Worm (Caenorhabditis elegans) whole organism, dauer: ENCODE measurements around the gene T27F7.12.

ENCODE experiments used
- unc-62 ChIP-seq: sonication (generic microtip); optimal IDR thresholded peaks from 2 replicates; lab custom pipeline; 2017; ENCODE audit warnings: missing biosample characterization, missing genetic modification reagents, missing genetic modification characterization

Gene T27F7.12

DNA sequence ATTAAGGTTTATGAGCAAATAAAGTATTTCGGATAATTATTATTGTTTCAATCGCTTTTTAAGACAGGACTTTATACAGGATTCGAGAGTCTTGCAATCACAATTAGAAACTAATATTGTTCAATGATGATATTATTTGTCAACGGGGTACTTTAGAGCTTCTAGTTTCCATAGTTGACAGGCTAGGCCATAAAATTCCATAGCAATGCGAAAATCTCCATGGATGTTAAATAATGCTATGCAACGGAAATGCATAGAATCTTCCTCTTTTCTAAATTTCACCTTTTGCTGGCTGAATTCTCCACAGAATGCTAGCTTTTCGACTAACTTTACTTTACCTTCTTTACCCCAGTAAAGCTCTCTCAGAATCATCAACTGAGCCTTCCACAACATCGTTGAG lies 18.1 kb downstream of the T27F7.12 start, which contains the start of gene F59A6.3:
Gene F59A6.3, plus strand, starts transcription at position 301 of the 400 bp plus-strand sequence.
- no peak for TF ChIP-seq unc-62 (GFP tag; lab: Kevin White, UChicago)

DNA sequence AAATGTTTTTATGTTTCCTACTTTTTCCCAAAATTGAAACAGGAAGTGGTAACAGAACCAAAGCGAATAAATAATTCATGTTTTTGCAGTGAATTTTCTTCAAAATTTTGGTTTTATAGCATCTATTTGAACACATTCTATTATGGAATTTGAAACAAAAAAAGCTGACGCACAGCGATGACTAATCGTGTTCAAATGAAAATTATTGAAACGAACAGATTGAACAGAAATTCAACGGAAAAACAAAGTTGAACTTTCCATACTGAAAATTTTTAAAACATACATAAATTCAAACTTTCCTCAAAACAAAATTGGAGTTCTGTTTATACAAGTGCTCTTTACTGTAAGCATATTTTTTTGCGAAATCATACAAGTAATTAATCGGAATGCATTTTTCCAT lies 22.1 kb downstream of the T27F7.12 start, which contains the start of gene F59A6.12:
Gene F59A6.12, minus strand, starts transcription at position 101 of the 400 bp plus-strand sequence.
- TF ChIP-seq unc-62 (GFP tag; lab: Kevin White, UChicago): no peak

DNA sequence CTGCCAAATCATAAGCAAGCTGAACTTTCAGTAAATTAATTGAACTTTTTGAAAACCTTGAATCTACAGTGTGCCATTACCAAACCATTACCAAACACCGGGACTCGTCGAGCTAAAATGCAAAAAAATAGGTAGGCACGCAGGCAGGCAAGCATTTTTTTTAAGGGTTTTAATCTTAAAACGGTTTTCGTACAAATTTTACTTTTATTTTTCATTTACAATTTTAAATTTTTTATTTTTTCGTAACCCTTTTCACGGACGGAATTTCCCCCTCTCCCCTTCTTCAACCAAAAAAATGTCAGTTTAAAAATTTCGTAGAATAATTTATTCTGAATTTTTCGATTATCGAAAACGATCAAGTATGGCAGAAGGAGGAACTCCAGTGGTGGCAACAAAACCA lies 24.5 kb downstream of the T27F7.12 start, which contains the start of gene F59A6.2:
Gene F59A6.2, plus strand, starts transcription at position 301 of the 400 bp plus-strand sequence.
- TF ChIP-seq unc-62 (GFP tag; lab: Kevin White, UChicago): no peak

DNA sequence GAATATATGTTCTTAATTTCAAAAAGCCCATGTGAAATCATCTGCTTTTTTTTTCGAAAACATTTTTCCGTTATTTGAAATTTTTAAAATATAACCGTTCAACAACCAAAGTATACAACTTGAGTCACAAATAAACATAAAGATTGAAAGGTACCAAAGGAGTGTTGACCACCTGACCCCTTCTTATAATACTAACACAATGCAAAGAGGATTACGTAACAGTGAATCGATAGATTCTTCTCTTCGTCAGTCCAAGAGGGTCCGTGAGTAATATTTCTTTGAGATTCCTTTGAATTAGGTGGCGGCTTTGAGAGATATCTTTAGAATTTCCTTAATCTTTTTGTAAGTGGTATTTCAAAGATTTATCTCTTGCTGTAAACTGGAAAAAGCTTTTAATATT lies 26.2 kb downstream of the T27F7.12 start:
- TF ChIP-seq unc-62 (GFP tag; lab: Kevin White, UChicago): no peak

DNA sequence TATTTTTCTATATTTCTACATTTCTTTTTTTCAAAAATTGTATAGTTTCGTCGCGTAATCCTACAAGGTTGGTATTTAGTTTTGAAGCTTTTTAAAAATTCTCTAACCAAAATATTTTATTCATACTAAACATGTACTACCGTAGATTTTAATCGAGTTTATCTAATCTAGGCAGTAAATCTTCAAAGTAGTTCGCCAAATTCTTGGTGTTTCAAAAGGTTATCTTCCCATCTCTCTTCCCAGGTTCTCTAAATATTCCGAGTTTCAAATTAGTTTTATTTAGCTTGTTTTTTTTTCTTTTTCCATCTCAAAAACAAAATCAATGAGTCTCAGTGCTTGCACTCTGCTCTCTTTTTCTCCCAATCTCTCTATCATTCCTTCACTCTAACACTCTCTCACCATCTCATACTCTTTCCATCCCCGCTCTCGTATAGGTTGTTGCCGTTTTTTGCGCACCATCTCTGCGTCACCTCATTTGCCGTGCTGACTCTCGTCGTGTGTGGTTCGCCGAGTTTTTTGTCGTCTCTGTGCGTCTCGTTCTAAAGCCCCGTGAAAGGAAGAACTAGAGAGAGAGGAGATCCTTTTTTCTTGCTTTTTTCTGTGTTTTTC lies 27.2 kb downstream of the T27F7.12 start:
- no peak for TF ChIP-seq unc-62 (GFP tag; lab: Kevin White, UChicago)

DNA sequence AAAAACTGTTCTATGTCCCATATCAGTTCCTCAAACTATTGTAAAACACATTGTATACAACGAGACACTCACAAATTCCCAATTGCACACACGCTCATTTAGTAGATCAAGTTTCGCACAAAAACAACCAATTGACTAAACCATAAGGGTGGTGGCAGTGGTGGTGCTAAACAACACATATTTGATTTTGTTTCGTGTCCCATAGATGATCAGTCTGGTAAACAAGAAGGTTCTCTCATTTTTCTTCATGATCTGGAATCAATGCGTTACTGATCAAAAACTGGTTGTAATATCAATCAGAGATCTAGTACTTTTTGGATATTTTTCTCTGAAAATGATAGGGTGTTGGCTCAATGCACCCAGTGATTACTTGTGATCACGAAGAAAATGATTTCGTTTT lies 28.7 kb downstream of the T27F7.12 start:
- TF ChIP-seq unc-62 (GFP tag; lab: Kevin White, UChicago): no peak

DNA sequence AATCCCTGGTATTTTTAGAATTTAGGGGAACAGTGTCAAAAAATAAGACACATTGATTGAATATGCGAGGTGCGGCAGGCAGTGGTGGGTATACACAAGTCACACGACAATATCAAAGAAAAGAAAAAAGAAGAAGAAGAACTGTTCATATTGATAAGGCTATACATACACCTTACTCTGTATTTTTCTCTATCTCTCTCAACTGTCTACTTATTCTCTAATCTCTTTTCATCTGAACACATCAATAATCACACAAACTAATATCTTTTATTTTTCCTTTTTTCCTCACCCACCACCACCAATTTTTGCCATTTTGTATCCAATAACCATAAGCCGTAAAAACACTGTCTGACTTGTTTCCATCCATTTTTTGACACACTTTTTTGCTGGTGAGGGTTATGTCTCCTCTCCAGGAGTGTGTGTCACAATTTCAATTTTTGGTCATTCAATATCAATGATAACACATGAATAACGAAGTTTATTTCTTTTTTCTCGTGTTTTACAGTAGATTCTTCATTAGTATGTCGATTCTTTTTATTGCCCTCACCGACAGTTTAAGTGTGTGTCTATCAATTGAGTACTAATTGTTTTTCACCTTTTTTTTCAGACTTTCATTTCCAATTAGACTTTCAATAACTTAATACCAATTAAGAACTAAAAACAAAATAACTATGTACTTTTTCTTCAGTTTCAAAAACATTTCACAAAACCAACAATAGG lies 29.6 kb downstream of the T27F7.12 start:
- TF ChIP-seq unc-62 (GFP tag; lab: Kevin White, UChicago): no peak

DNA sequence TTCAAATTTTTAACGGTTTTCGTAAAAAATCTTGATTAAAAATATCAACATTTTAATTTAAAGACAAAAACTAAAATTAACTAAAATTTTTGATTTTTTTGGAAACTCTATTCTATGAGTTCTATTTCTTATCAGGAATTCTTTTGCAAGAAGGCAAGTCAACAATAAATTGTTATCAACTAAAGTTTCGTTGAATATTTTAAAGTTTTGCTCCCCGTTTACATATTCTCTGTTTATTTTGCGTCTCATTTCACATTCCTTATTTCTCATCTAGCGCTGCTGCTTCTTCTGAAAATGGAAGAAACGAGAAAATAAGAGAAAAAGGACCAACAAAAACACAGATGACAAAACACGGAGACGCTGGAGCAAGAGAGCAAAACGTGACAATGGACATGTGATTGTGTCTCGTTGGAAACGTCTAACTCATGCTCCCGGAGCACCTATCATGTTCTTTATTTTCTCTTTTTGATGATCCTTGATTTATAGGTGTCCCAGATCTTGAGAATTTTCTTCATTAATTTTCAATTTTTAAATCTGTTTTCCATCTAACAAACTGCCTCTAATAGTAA lies 30.7 kb downstream of the T27F7.12 start:
- TF ChIP-seq unc-62 (GFP tag; lab: Kevin White, UChicago): no peak

DNA sequence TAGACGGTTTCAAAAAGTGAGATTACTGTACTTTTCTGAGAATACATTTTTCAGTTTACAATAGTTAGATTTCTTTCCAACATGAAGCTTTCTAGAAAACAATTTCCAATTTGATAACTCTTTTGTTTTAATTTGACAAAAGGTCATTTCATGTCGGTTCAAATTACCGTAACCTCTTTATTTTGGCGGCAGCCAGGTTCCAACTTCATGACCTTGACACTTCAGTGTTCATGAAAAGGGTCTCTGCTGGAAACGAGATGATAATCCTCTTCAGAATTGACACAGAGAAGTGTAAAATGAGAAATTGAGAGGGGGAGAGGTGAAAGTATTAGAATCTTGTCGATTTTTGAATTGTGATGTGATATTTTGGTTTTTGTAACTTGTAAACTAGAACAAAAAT lies 31.6 kb downstream of the T27F7.12 start:
- TF ChIP-seq unc-62 (GFP tag; lab: Kevin White, UChicago): no peak

DNA sequence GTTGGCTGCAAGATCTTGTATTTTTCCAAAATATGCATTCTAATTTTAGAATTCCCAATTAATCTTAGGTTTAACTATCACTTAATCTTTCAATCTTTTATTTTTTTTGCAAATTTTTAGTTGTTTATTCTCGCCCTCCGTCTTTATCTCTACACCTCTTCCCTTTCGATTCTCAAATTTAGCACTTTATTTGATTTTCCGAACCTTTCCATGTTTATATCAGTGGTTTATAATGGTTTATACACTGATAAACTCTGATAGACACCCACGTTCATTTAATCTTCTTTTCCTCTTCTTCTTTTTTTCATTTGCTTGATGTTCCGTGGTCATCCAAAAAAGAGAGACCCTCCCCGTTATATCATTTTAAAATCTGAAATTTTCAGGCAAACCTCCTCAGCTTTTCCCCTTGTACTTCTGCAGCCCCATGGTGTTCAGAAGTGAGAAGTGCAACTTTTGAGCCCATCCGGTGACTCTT lies 32.5 kb downstream of the T27F7.12 start, which contains the start of the genes nsy-1 and F59A6.13:
Gene nsy-1, plus strand, starts transcription at position 377 of the 475 bp plus-strand sequence.
Gene F59A6.13, plus strand, starts transcription at position 425 of the 475 bp plus-strand sequence.
- TF ChIP-seq unc-62 (GFP tag; lab: Kevin White, UChicago): no peak

DNA sequence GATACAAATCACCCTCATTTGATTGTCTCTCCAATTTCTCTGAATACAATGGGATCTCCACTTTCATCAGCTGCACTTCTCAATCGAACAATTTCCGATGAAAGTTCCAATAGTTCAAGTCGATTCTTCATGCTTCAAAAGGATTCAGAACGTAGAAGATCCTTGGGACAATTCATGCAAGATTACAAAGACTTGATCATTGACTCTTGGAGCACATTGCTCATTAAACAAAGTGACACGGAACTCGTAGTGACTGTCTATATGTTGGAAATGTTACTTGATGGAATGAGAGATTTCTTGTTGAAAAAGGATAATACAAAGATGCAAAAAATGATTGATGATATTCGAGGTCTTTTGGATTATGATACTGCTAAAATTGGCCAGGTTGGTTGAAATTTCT lies 38.0 kb downstream of the T27F7.12 start:
- no peak for TF ChIP-seq unc-62 (GFP tag; lab: Kevin White, UChicago)

DNA sequence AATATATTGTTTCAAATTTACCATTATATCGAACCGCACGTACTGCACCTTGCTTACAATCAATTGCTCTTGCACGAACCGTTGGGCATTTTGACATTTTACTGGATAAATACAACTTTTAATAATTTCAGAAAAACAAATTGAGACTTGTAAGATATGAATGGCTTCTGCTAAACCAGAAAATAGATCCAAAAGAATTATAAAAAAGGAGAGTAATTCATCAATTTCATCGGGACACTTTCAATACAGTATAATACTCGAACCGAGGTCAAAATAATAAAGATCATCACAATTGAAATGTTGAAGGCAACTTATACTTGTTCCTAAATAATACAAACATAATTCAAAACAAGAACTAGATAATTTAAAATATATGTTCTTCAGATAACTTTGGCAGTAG lies 41.7 kb downstream of the T27F7.12 start, which contains the start of gene wdr-83:
Gene wdr-83, minus strand, starts transcription at position 101 of the 400 bp plus-strand sequence.
- no peak for TF ChIP-seq unc-62 (GFP tag; lab: Kevin White, UChicago)

DNA sequence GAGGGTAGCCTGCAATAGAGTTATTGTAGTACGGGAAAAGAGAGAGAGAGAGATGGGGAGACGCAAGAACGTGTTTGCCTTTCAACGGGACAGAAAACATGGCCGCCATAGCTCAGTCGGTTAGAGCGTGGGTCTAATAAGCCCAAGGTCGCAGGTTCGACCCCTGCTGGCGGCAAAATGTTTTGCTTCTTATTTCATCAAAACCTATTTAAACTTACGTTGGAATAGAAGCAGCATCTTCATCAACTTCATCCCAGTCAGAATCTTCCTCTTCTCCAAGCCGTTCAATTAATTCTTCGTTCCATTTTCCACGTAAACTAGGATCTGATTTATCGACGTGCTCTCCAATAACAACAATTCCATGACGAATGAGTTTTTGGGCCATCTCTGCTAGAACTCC lies 42.8 kb downstream of the T27F7.12 start:
- no peak for TF ChIP-seq unc-62 (GFP tag; lab: Kevin White, UChicago)

DNA sequence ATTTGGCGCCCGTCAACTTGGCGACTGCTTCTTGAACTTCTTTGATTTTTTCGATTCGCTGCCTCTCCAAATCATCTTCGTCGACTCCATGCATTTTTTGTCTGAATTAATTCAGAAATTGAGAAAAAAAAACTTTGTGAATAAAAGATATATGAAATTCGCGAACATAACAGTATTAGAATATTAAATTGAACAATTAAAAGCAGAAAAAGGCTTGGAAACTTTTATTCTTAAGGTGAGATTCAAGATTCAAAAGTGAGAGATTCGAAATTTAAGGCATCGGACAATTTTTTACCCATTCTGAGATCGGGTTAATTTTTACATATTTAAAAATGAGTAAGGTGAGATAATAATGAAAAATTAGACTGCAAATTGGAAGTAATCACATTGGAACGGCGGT lies 44.0 kb downstream of the T27F7.12 start, which contains the start of gene F33G12.3:
Gene F33G12.3, minus strand, starts transcription at position 101 of the 400 bp plus-strand sequence.
- no peak for TF ChIP-seq unc-62 (GFP tag; lab: Kevin White, UChicago)

DNA sequence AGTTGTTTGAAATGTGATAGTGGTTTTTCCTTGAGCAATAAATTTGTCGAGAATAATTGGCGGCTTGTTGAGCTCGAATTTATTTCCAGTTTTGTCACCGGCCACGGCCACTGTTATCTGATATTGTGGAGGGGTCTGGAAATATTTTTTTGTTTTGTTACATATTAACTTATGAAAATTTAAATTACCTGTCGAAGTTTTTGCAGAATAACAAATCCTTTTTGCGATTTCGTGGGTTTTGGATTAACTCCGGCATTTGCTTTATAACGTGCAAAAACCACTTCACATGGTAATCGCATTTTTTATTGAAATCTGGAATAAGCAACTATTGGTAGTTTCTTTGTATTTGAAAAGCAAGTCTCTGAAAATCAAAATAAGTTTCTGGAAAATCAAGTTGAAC lies 46.2 kb downstream of the T27F7.12 start, which contains the start of gene lrr-1:
Gene lrr-1, minus strand, starts transcription at position 312 of the 400 bp plus-strand sequence.
- TF ChIP-seq unc-62 (GFP tag; lab: Kevin White, UChicago): no peak

DNA sequence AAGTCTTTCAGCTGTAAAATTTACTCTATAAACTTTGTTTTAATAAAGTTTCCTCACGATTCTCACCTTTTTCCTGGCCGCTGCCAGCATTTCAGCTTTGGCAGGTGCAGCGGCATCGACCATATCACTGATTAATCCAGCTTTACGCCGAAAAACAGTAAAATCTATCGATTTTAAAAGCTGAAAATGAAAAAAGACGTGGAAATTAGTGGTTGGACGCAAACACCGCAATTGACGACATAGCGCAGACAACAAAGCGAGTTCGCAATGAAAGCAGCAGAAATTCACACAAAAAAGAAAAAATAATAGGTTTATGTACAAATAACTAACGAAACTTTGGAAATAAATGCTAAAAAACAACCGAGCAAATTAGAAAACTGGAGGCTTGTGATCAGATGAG lies 50.0 kb downstream of the T27F7.12 start, which contains the start of gene golg-2:
Gene golg-2, minus strand, starts transcription at position 180 of the 400 bp plus-strand sequence.
- TF ChIP-seq unc-62 (GFP tag; lab: Kevin White, UChicago): no peak
